Worm (Caenorhabditis elegans) whole organism, L4 larva: ENCODE measurements around the gene W02D7.5.

Experiments
- D1046.2 ChIP-seq: fragments of 200-800 bp; sonication (Bioruptor generic); IDR thresholded peaks from 2 replicates; pipeline ENCODE4 v1.3.6; 2022; ENCODE audit warnings: missing genetic modification characterization, missing compliant biosample characterization
- F26F4.8 ChIP-seq: fragments of 200-800 bp; sonication (Bioruptor generic); conservative IDR thresholded peaks from 2 replicates; pipeline ENCODE4 v1.3.6; 2022; ENCODE audit warnings: missing genetic modification characterization, missing compliant biosample characterization
- F44E2.7 ChIP-seq: fragments of 200-800 bp; sonication (Bioruptor generic); IDR thresholded peaks from 2 replicates; pipeline ENCODE4 v2.1.2; 2022; ENCODE audit warnings: missing genetic modification characterization, missing compliant biosample characterization
- R02D3.7 ChIP-seq: fragments of 150-350 bp; sonication (generic microtip); optimal IDR thresholded peaks from 3 replicates; lab custom pipeline; 2014; ENCODE audit warnings: missing biosample characterization, missing genetic modification characterization
- Y48G9A.11 ChIP-seq: fragments of 200-800 bp; sonication (Bioruptor generic); IDR thresholded peaks from 2 replicates; pipeline ENCODE4 v1.3.6; 2022; ENCODE audit warnings: missing genetic modification reagents, missing genetic modification characterization, missing compliant biosample characterization
- arid-1 ChIP-seq: fragments of 200-800 bp; sonication (Bioruptor generic); conservative IDR thresholded peaks from 2 replicates; pipeline ENCODE4 v1.3.6; 2022; ENCODE audit warnings: missing genetic modification reagents, missing genetic modification characterization, missing compliant biosample characterization
- attf-4 ChIP-seq: sonication (generic microtip); optimal IDR thresholded peaks from 3 replicates; lab custom pipeline; 2017; ENCODE audit warnings: missing biosample characterization, missing genetic modification characterization
- ceh-28 ChIP-seq: fragments of 150-350 bp; optimal IDR thresholded peaks from 2 replicates; lab custom pipeline; 2014; ENCODE audit warnings: missing biosample characterization, missing genetic modification reagents, missing genetic modification characterization
- ceh-32 ChIP-seq: sonication (generic microtip); optimal IDR thresholded peaks from 2 replicates; lab custom pipeline; 2016; ENCODE audit warnings: mild to moderate bottlenecking, missing genetic modification characterization, missing compliant biosample characterization; ENCODE audit not compliant: poor library complexity
- ceh-44 ChIP-seq: fragments of 200-800 bp; sonication (Bioruptor generic); IDR thresholded peaks from 2 replicates; pipeline ENCODE4 v1.3.6; 2022; ENCODE audit warnings: missing genetic modification reagents, missing genetic modification characterization, missing compliant biosample characterization
- cey-2 ChIP-seq: sonication (generic microtip); optimal IDR thresholded peaks from 3 replicates; lab custom pipeline; 2017; ENCODE audit warnings: missing genetic modification characterization, mild to moderate bottlenecking, missing compliant biosample characterization, antibody characterized with exemption, borderline replicate concordance; ENCODE audit not compliant: insufficient read depth
- daf-19 ChIP-seq: fragments of 200-800 bp; sonication (Bioruptor generic); conservative IDR thresholded peaks from 2 replicates; pipeline ENCODE4 v1.3.6; 2022; ENCODE audit warnings: missing genetic modification characterization, missing compliant biosample characterization
- dmd-6 ChIP-seq: fragments of 200-800 bp; sonication (Bioruptor generic); IDR thresholded peaks from 2 replicates; pipeline ENCODE4 v1.3.6; 2022; ENCODE audit warnings: missing genetic modification reagents, missing genetic modification characterization, missing compliant biosample characterization
- dmd-9 ChIP-seq: fragments of 200-800 bp; sonication (Bioruptor generic); IDR thresholded peaks from 2 replicates; pipeline ENCODE4 v1.3.6; 2022; ENCODE audit warnings: missing genetic modification reagents, missing genetic modification characterization, missing compliant biosample characterization
- dpl-1 ChIP-seq: fragments of 150-350 bp; optimal IDR thresholded peaks from 2 replicates; lab custom pipeline; 2014; ENCODE audit warnings: missing biosample characterization, missing genetic modification reagents, missing genetic modification characterization
- egl-43 ChIP-seq: fragments of 200-800 bp; sonication (Bioruptor generic); IDR thresholded peaks from 2 replicates; pipeline ENCODE4 v1.3.6; 2022; ENCODE audit warnings: missing genetic modification reagents, missing genetic modification characterization, missing compliant biosample characterization
- fkh-10 ChIP-seq: fragments of 150-350 bp; optimal IDR thresholded peaks from 2 replicates; lab custom pipeline; 2014; ENCODE audit warnings: missing biosample characterization, missing genetic modification reagents, missing genetic modification characterization
- gei-8 ChIP-seq: fragments of 200-800 bp; sonication (Bioruptor generic); optimal IDR thresholded peaks from 2 replicates; lab custom pipeline; 2018; ENCODE audit warnings: mild to moderate bottlenecking, missing genetic modification characterization, missing compliant biosample characterization
- hlh-30 ChIP-seq: sonication (generic microtip); optimal IDR thresholded peaks from 2 replicates; lab custom pipeline; 2017; ENCODE audit warnings: antibody characterized with exemption, mild to moderate bottlenecking, missing genetic modification characterization, missing compliant biosample characterization; ENCODE audit not compliant: insufficient read depth
- jun-1 ChIP-seq: fragments of 150-350 bp; optimal IDR thresholded peaks from 2 replicates; lab custom pipeline; 2014; ENCODE audit warnings: missing biosample characterization, missing genetic modification reagents, missing genetic modification characterization
- lin-13 ChIP-seq: fragments of 150-350 bp; optimal IDR thresholded peaks from 2 replicates; lab custom pipeline; 2014; ENCODE audit warnings: missing biosample characterization, missing genetic modification reagents, missing genetic modification characterization
- lin-38 ChIP-seq: fragments of 200-800 bp; sonication (Bioruptor generic); IDR thresholded peaks from 2 replicates; pipeline ENCODE4 v1.3.6; 2022; ENCODE audit warnings: missing genetic modification reagents, missing genetic modification characterization, missing compliant biosample characterization
- lir-3 ChIP-seq: sonication (generic microtip); optimal IDR thresholded peaks from 2 replicates; lab custom pipeline; 2016; ENCODE audit warnings: mild to moderate bottlenecking, missing genetic modification characterization, missing compliant biosample characterization
- madf-9 ChIP-seq: fragments of 200-800 bp; sonication (Bioruptor generic); conservative IDR thresholded peaks from 2 replicates; pipeline ENCODE4 v1.3.6; 2022; ENCODE audit warnings: missing genetic modification reagents, missing genetic modification characterization, missing compliant biosample characterization
- mxl-3 ChIP-seq: fragments of 200-800 bp; sonication (Bioruptor generic); optimal IDR thresholded peaks from 2 replicates; lab custom pipeline; 2018; ENCODE audit warnings: mild to moderate bottlenecking, missing genetic modification characterization, missing compliant biosample characterization
- nhr-102 ChIP-seq: sonication (generic microtip); optimal IDR thresholded peaks from 2 replicates; lab custom pipeline; 2016; ENCODE audit warnings: mild to moderate bottlenecking, missing genetic modification characterization, moderate library complexity, missing compliant biosample characterization
- nhr-11 ChIP-seq: fragments of 150-350 bp; optimal IDR thresholded peaks from 2 replicates; lab custom pipeline; 2014; ENCODE audit warnings: missing biosample characterization, missing genetic modification characterization
- nhr-111 ChIP-seq: fragments of 200-800 bp; sonication (Bioruptor generic); optimal IDR thresholded peaks from 2 replicates; lab custom pipeline; 2018; ENCODE audit warnings: mild to moderate bottlenecking, missing genetic modification characterization, missing compliant biosample characterization
- nhr-237 ChIP-seq: sonication (generic microtip); optimal IDR thresholded peaks from 2 replicates; lab custom pipeline; 2017; ENCODE audit warnings: missing biosample characterization, missing genetic modification characterization
- nhr-42 ChIP-seq: fragments of 200-800 bp; sonication (Bioruptor generic); IDR thresholded peaks from 2 replicates; pipeline ENCODE4 v1.3.6; 2022; ENCODE audit warnings: missing genetic modification characterization, missing compliant biosample characterization
- nhr-48 ChIP-seq: sonication (generic microtip); optimal IDR thresholded peaks from 2 replicates; lab custom pipeline; 2016; ENCODE audit warnings: mild to moderate bottlenecking, missing genetic modification characterization, missing compliant biosample characterization
- pqm-1 ChIP-seq: sonication (generic microtip); optimal IDR thresholded peaks from 2 replicates; lab custom pipeline; 2017; ENCODE audit warnings: missing biosample characterization, missing genetic modification characterization
- saeg-2 ChIP-seq: fragments of 200-800 bp; sonication (Bioruptor generic); IDR thresholded peaks from 2 replicates; pipeline ENCODE4 v1.3.6; 2022; ENCODE audit warnings: missing genetic modification reagents, missing genetic modification characterization, missing compliant biosample characterization
- sdz-12 ChIP-seq: fragments of 200-800 bp; sonication (Bioruptor generic); optimal IDR thresholded peaks from 2 replicates; lab custom pipeline; 2018; ENCODE audit warnings: mild to moderate bottlenecking, missing genetic modification characterization, missing compliant biosample characterization
- skn-1 ChIP-seq: fragments of 150-350 bp; optimal IDR thresholded peaks from 2 replicates; lab custom pipeline; 2014; ENCODE audit warnings: missing biosample characterization, missing genetic modification characterization
- spr-3 ChIP-seq: fragments of 200-800 bp; sonication (Bioruptor generic); optimal IDR thresholded peaks from 2 replicates; lab custom pipeline; 2018; ENCODE audit warnings: mild to moderate bottlenecking, missing genetic modification characterization, missing compliant biosample characterization
- unc-130 ChIP-seq: sonication (generic microtip); optimal IDR thresholded peaks from 2 replicates; lab custom pipeline; 2016; ENCODE audit warnings: missing genetic modification reagents, missing genetic modification characterization, missing compliant biosample characterization
- unc-62 ChIP-seq, 3 experiments: fragments of 150-350 bp in 1 of 3; sonication (generic microtip); optimal IDR thresholded peaks in 2 of 3; peaks in 1 of 3; 1 replicate in 1 of 3; 2 replicates in 2 of 3; lab custom pipeline; 2014 to 2017; ENCODE audit warnings: missing biosample characterization in 3 of 3, missing genetic modification characterization in 3 of 3, missing genetic modification reagents in 3 of 3, missing genotype in 1 of 3
- zip-2 ChIP-seq: fragments of 150-350 bp; optimal IDR thresholded peaks from 2 replicates; lab custom pipeline; 2014; ENCODE audit warnings: missing biosample characterization, missing genetic modification characterization
- ztf-7 ChIP-seq: fragments of 150-350 bp; optimal IDR thresholded peaks from 2 replicates; lab custom pipeline; 2014; ENCODE audit warnings: missing biosample characterization, missing genetic modification characterization

The W02D7.5 gene

ce11 chrV:8307013-8307412, 8.0 kb upstream of the W02D7.5 start (continued):
- TF ChIP-seq nhr-237 (tag; lab: Kevin White, UChicago) (no peak), nhr-111 (no peak), lir-3 (tag; lab: Kevin White, UChicago) (no peak), nhr-102 (tag; lab: Kevin White, UChicago) (no peak), hlh-30 (tag; lab: Kevin White, UChicago) (peak; percentile 54), nhr-11 (tag; lab: Kevin White, UChicago) (no peak), daf-19 (GFP tag; lab: Robert Waterston, UW) (no peak), dpl-1 (GFP tag; lab: Kevin White, UChicago) (no peak), lin-38 (GFP tag; lab: Robert Waterston, UW) (no peak), spr-3 (GFP tag; lab: Kevin White, UChicago) (no peak), nhr-48 (tag; lab: Kevin White, UChicago) (no peak), F44E2.7 (no peak), ceh-44 (GFP tag; lab: Robert Waterston, UW) (no peak), fkh-10 (no peak), nhr-42 (GFP tag; lab: Robert Waterston, UW) (no peak), D1046.2 (GFP tag; lab: Robert Waterston, UW) (no peak), pqm-1 (peak; percentile 63), jun-1 (tag; lab: Kevin White, UChicago) (no peak), unc-130 (GFP tag; lab: Kevin White, UChicago) (no peak), madf-9 (GFP tag; lab: Robert Waterston, UW) (no peak), mxl-3 (peak; percentile 64), sdz-12 (no peak), attf-4 (tag; lab: Kevin White, UChicago) (no peak), skn-1 (tag; lab: Kevin White, UChicago) (no peak), saeg-2 (GFP tag; lab: Robert Waterston, UW) (no peak), Y48G9A.11 (no peak), zip-2 (no peak), F26F4.8 (GFP tag; lab: Robert Waterston, UW) (no peak), ceh-32 (no peak), ztf-7 (tag; lab: Kevin White, UChicago) (no peak), gei-8 (GFP tag; lab: Kevin White, UChicago) (no peak), dmd-6 (GFP tag; lab: Robert Waterston, UW) (peak; percentile 82), unc-62 (GFP tag; optimal IDR thresholded peaks at IDR 0.05 in 1 of 2; lab: Kevin White, UChicago) (peak in 1 of 2 experiments; percentile 90), unc-62 (tag; optimal IDR thresholded peaks at IDR 0.05; lab: Kevin White, UChicago) (no peak), cey-2 (tag; lab: Kevin White, UChicago) (no peak), arid-1 (GFP tag; lab: Robert Waterston, UW) (no peak), ceh-28 (tag; lab: Kevin White, UChicago) (no peak), dmd-9 (GFP tag; lab: Robert Waterston, UW) (no peak)

ce11 chrV:8306366-8306765, 7.3 kb upstream of the W02D7.5 start, which contains the start of gene W02D7.8:
W02D7.8 (minus strand) TSS chrV:8306466.
- no peak for TF ChIP-seq daf-19 (GFP tag; lab: Robert Waterston, UW)
- TF ChIP-seq hlh-30 (tag; lab: Kevin White, UChicago) = no peak
- no peak for TF ChIP-seq R02D3.7 (tag; lab: Kevin White, UChicago)
- no peak for TF ChIP-seq nhr-48 (tag; lab: Kevin White, UChicago)
- TF ChIP-seq F44E2.7 = no peak
- no peak for TF ChIP-seq dpl-1 (GFP tag; lab: Kevin White, UChicago)
- TF ChIP-seq nhr-102 (tag; lab: Kevin White, UChicago) = no peak
- no peak for TF ChIP-seq lin-13 (GFP tag; lab: Kevin White, UChicago)
- no peak for TF ChIP-seq ceh-32
- no peak for TF ChIP-seq dmd-9 (GFP tag; lab: Robert Waterston, UW)
- TF ChIP-seq egl-43 (GFP tag; lab: Robert Waterston, UW) = no peak
